Worm (Caenorhabditis elegans): ENCODE measurements around the gene ceh-7.

The ceh-7 gene

DNA sequence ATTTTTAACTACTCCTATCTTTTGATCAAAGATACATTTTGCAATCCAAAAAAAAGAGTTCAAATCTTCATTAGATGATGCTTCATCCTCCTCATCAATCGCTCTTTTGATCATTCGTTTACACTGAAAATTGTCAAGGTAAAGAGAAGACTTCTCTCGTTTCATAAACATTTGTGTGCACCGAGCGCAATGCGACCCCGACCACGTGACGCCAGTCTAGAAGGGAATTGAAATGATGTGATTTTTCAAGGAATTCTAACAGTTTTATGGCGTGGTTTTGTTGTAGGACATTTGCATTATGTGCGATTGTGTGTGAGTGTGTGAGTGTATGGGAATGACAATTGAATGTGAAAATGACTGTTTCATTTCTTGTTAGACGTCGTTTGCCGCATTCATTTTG lies 37.6 kb upstream of the ceh-7 start:
- TF ChIP-seq somi-1 (GFP tag; optimal IDR thresholded peaks at IDR 0.05) (peak; percentile 34), nhr-80 (tag; optimal IDR thresholded peaks at IDR 0.05) (peak; percentile 33), cebp-2 (GFP tag; IDR thresholded peaks at IDR 0.05) (no peak), xnd-1 (tag; optimal IDR thresholded peaks at IDR 0.05) (no peak), ZK185.1 (tag; optimal IDR thresholded peaks at IDR 0.05; ENCODE audit: poor library complexity, severe bottlenecking) (no peak), C06A6.2 (GFP tag; conservative IDR thresholded peaks at IDR 0.05) (peak; percentile 47; the same call in 1 of the 2 replicates), cebp-1 (GFP tag; IDR thresholded peaks at IDR 0.05) (no peak), cebp-1 (tag; optimal IDR thresholded peaks at IDR 0.05) (peak; percentile 35), ztf-22 (GFP tag; optimal IDR thresholded peaks at IDR 0.05) (peak; percentile 19)

DNA sequence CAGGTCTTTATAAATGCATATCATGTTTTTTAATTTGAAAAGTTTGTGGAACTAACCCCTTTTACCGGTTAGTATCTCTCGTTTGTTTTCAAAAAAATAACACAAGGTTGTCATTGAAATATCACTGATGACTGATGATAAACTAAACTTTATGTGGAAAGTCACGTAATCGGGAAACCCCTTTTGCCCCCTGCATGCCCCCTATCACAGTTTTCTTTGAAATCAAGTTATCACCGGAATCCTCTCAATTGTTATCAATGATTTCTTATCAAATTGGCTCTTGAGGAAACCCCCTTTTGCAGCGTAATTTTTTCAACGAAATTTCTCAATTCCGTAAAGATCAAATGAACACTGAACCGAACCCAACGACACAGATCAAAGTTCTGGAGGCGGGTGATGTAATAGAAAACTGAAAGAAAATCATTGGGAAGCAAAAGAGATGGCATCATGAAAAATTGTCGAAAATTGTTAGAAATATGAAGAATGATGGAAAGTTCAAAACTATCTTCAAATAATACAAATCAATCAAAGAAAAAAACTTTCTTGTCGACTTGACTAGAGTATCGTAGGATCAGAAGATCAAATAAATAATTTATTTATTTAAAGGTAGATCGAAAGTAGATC lies 36.8 kb upstream of the ceh-7 start:
- TF ChIP-seq dox-1 (GFP tag; IDR thresholded peaks at IDR 0.05), result peak; percentile 48; the same call in 1 of the 2 replicates
- TF ChIP-seq zfh-2 (GFP tag; conservative IDR thresholded peaks at IDR 0.05), result no peak
- TF ChIP-seq attf-3 (GFP tag; conservative IDR thresholded peaks at IDR 0.05), result no peak
- no peak for TF ChIP-seq K11D2.4 (GFP tag; IDR thresholded peaks at IDR 0.05)
- no peak for TF ChIP-seq F55B11.4 (tag; optimal IDR thresholded peaks at IDR 0.05; ENCODE audit: borderline replicate concordance, insufficient read depth)
- TF ChIP-seq nhr-80 (tag; optimal IDR thresholded peaks at IDR 0.05), result peak; percentile 90
- no peak for TF ChIP-seq pbrm-1 (GFP tag; IDR thresholded peaks at IDR 0.05)
- no peak for TF ChIP-seq athp-1 (tag; optimal IDR thresholded peaks at IDR 0.05)
- TF ChIP-seq nhr-120 (GFP tag; IDR thresholded peaks at IDR 0.05), result no peak
- TF ChIP-seq F57A8.1 (GFP tag; optimal IDR thresholded peaks at IDR 0.05), result no peak
- no peak for TF ChIP-seq ceh-58 (GFP tag; IDR thresholded peaks at IDR 0.05)
- no peak for TF ChIP-seq Y79H2A.3 (GFP tag; conservative IDR thresholded peaks at IDR 0.05)
- TF ChIP-seq ama-1 (optimal IDR thresholded peaks at IDR 0.05), result no peak
- no peak for TF ChIP-seq ama-1 (GFP tag; optimal IDR thresholded peaks at IDR 0.05)
- no peak for TF ChIP-seq aptf-2 (GFP tag; conservative IDR thresholded peaks at IDR 0.05)
- no peak for TF ChIP-seq sdz-38 (tag; optimal IDR thresholded peaks at IDR 0.05)
- TF ChIP-seq madf-10 (tag; optimal IDR thresholded peaks at IDR 0.05), result peak; percentile 5
- TF ChIP-seq egrh-3 (GFP tag; IDR thresholded peaks at IDR 0.05), result no peak
- no peak for TF ChIP-seq Y67H2A.10 (GFP tag; conservative IDR thresholded peaks at IDR 0.05)
- no peak for TF ChIP-seq die-1 (tag; optimal IDR thresholded peaks at IDR 0.05)
- peak; percentile 50 for TF ChIP-seq ztf-22 (GFP tag; optimal IDR thresholded peaks at IDR 0.05)
- TF ChIP-seq rec-8 (tag; optimal IDR thresholded peaks at IDR 0.05), result no peak
- TF ChIP-seq tbp1 (GFP tag; optimal IDR thresholded peaks at IDR 0.05), result peak; percentile 14
- TF ChIP-seq bed-2 (GFP tag; IDR thresholded peaks at IDR 0.05), result no peak
- no peak for TF ChIP-seq rcor-1 (GFP tag; IDR thresholded peaks at IDR 0.05)
- TF ChIP-seq mel-28 (tag; optimal IDR thresholded peaks at IDR 0.05; ENCODE audit: borderline replicate concordance), result no peak
- no peak for TF ChIP-seq lsy-27 (tag; optimal IDR thresholded peaks at IDR 0.05; ENCODE audit: borderline replicate concordance, insufficient read depth)
- TF ChIP-seq nhr-90 (tag; optimal IDR thresholded peaks at IDR 0.05), result peak; percentile 10
- no peak for TF ChIP-seq cebp-1 (GFP tag; IDR thresholded peaks at IDR 0.05)
- peak; percentile 36 for TF ChIP-seq cebp-1 (tag; optimal IDR thresholded peaks at IDR 0.05)
- TF ChIP-seq let-607 (tag; optimal IDR thresholded peaks at IDR 0.05), result peak in 1 of 2 experiments; percentile 3
- TF ChIP-seq xnd-1 (tag; optimal IDR thresholded peaks at IDR 0.05), result no peak
- no peak for TF ChIP-seq F52B5.7 (tag; optimal IDR thresholded peaks at IDR 0.05)
- TF ChIP-seq T07F8.4 (tag; optimal IDR thresholded peaks at IDR 0.05), result no peak
- peak; percentile 21; the same call in 1 of the 2 replicates for TF ChIP-seq nfyb-1 (GFP tag; IDR thresholded peaks at IDR 0.05)
- TF ChIP-seq chd-7 (tag; optimal IDR thresholded peaks at IDR 0.05), result no peak
- no peak for TF ChIP-seq lin-35 (GFP tag; optimal IDR thresholded peaks at IDR 0.05)
- TF ChIP-seq ztf-28 (GFP tag; IDR thresholded peaks at IDR 0.05), result no peak
- TF ChIP-seq somi-1 (GFP tag; optimal IDR thresholded peaks at IDR 0.05), result peak; percentile 70
- no peak for TF ChIP-seq rpc-1 (optimal IDR thresholded peaks at IDR 0.05)
- no peak for TF ChIP-seq rpc-1 (tag; optimal IDR thresholded peaks at IDR 0.05)
- no peak for TF ChIP-seq snpc-1.1 (tag; optimal IDR thresholded peaks at IDR 0.05; ENCODE audit: insufficient read depth)
- TF ChIP-seq T26A5.8 (tag; optimal IDR thresholded peaks at IDR 0.05), result no peak

Measured in whole organism, young adult.